Fruit fly (Drosophila melanogaster) whole organism, embryonic: ENCODE data around the gene Jon99Ciii.
A peak's percentile ranks its signal among the peaks of the same experiment; 100 is the strongest.

Experiments used
- C15 ChIP-seq: fragments of 200-800 bp; sonication (Bioruptor generic); IDR thresholded peaks from 3 replicates; pipeline ENCODE4 v1.3.6; 2022; ENCODE audit warnings: missing biosample characterization, missing genetic modification characterization
- CG10147 ChIP-seq: fragments of 200-800 bp; sonication (Bioruptor generic); optimal IDR thresholded peaks from 2 replicates; lab custom pipeline; 2019; ENCODE audit warnings: missing biosample characterization, mild to moderate bottlenecking, missing genetic modification characterization, moderate library complexity
- CG10462 ChIP-seq: fragments of 200-800 bp; sonication (Bioruptor generic); optimal IDR thresholded peaks from 2 replicates; lab custom pipeline; 2016; ENCODE audit warnings: missing biosample characterization, missing genetic modification characterization
- CG10959 ChIP-seq: fragments of 200-800 bp; sonication (Bioruptor generic); IDR thresholded peaks from 2 replicates; pipeline ENCODE4 v1.3.6; 2022; ENCODE audit warnings: missing biosample characterization, missing genetic modification characterization
- CG11560 ChIP-seq: fragments of 200-800 bp; sonication (Bioruptor generic); IDR thresholded peaks from 3 replicates; pipeline ENCODE4 v1.3.6; 2022; ENCODE audit warnings: missing biosample characterization, missing genetic modification characterization
- CG11696 ChIP-seq: fragments of 200-800 bp; sonication (Bioruptor generic); IDR thresholded peaks from 2 replicates; pipeline ENCODE4 v1.3.6; 2022; ENCODE audit warnings: missing biosample characterization, missing genetic modification characterization
- CG12219 ChIP-seq: fragments of 200-800 bp; sonication (Bioruptor generic); optimal IDR thresholded peaks from 3 replicates; lab custom pipeline; 2018; ENCODE audit warnings: missing biosample characterization, mild to moderate bottlenecking, missing genetic modification characterization
- CG12391 ChIP-seq: fragments of 200-800 bp; sonication (Bioruptor generic); optimal IDR thresholded peaks from 3 replicates; lab custom pipeline; 2018; ENCODE audit warnings: missing biosample characterization, mild to moderate bottlenecking, missing genetic modification characterization, moderate library complexity
- CG15479 ChIP-seq: fragments of 200-800 bp; sonication (Bioruptor generic); optimal IDR thresholded peaks from 3 replicates; lab custom pipeline; 2019; ENCODE audit warnings: missing biosample characterization, mild to moderate bottlenecking, missing genetic modification characterization, moderate library complexity
- CG17328 ChIP-seq: fragments of 200-800 bp; sonication (Bioruptor generic); IDR thresholded peaks from 2 replicates; pipeline ENCODE4 v1.3.6; 2022; ENCODE audit warnings: missing biosample characterization, missing genetic modification characterization
- CG17829 ChIP-seq: fragments of 200-800 bp; optimal IDR thresholded peaks from 2 replicates; lab custom pipeline; 2019; ENCODE audit warnings: missing biosample characterization, mild to moderate bottlenecking, missing genetic modification characterization, moderate library complexity
- CG1832 ChIP-seq: fragments of 200-800 bp; sonication (Bioruptor generic); optimal IDR thresholded peaks from 2 replicates; lab custom pipeline; 2017; ENCODE audit warnings: missing biosample characterization, mild to moderate bottlenecking, missing genetic modification characterization, inconsistent platforms
- CG30020 ChIP-seq: fragments of 200-800 bp; optimal IDR thresholded peaks from 2 replicates; lab custom pipeline; 2019; ENCODE audit warnings: missing biosample characterization, mild to moderate bottlenecking, missing genetic modification characterization, moderate library complexity
- CG30431 ChIP-seq: fragments of 200-800 bp; sonication (Bioruptor generic); optimal IDR thresholded peaks from 2 replicates; lab custom pipeline; 2017; ENCODE audit warnings: missing biosample characterization, missing genetic modification characterization
- CG31224 ChIP-seq: fragments of 200-800 bp; sonication (Bioruptor generic); IDR thresholded peaks from 2 replicates; pipeline ENCODE4 v1.3.6; 2022; ENCODE audit warnings: missing biosample characterization, missing genetic modification characterization
- CG31365 ChIP-seq: fragments of 200-800 bp; sonication (Bioruptor generic); optimal IDR thresholded peaks from 2 replicates; lab custom pipeline; 2018; ENCODE audit warnings: missing biosample characterization, mild to moderate bottlenecking, missing genetic modification characterization
- CG3407 ChIP-seq: fragments of 200-800 bp; sonication (Bioruptor generic); optimal IDR thresholded peaks from 2 replicates; lab custom pipeline; 2018; ENCODE audit warnings: missing biosample characterization, mild to moderate bottlenecking, missing genetic modification characterization
- CG3838 ChIP-seq: fragments of 200-800 bp; sonication (Bioruptor generic); optimal IDR thresholded peaks from 3 replicates; lab custom pipeline; 2016; ENCODE audit warnings: missing biosample characterization, missing genetic modification characterization
- CG3847 ChIP-seq: fragments of 200-800 bp; sonication (Bioruptor generic); IDR thresholded peaks from 2 replicates; pipeline ENCODE4 v1.3.6; 2022; ENCODE audit warnings: missing biosample characterization, missing genetic modification characterization
- CG5245 ChIP-seq: fragments of 200-800 bp; sonication (Bioruptor generic); optimal IDR thresholded peaks from 3 replicates; lab custom pipeline; 2016; ENCODE audit warnings: missing biosample characterization, missing genetic modification characterization
- CG7745 ChIP-seq: fragments of 200-800 bp; sonication (Bioruptor generic); optimal IDR thresholded peaks from 2 replicates; lab custom pipeline; 2018; ENCODE audit warnings: missing biosample characterization, mild to moderate bottlenecking, missing genetic modification characterization, moderate library complexity
- CG7839 ChIP-seq: fragments of 200-800 bp; sonication (Bioruptor generic); optimal IDR thresholded peaks from 3 replicates; lab custom pipeline; 2018; ENCODE audit warnings: missing biosample characterization, mild to moderate bottlenecking, missing genetic modification characterization, moderate library complexity
- CG8359 ChIP-seq: fragments of 200-800 bp; sonication (Bioruptor generic); optimal IDR thresholded peaks from 2 replicates; lab custom pipeline; 2017; ENCODE audit warnings: missing biosample characterization, mild to moderate bottlenecking, missing genetic modification characterization, borderline replicate concordance
- CG9876 ChIP-seq: fragments of 200-800 bp; sonication (Bioruptor generic); optimal IDR thresholded peaks from 2 replicates; lab custom pipeline; 2016; ENCODE audit warnings: missing biosample characterization, missing genetic modification characterization
- D19B ChIP-seq: fragments of 200-800 bp; sonication (Bioruptor generic); optimal IDR thresholded peaks from 2 replicates; lab custom pipeline; 2017; ENCODE audit warnings: missing biosample characterization, mild to moderate bottlenecking, missing genetic modification characterization
- Eip74EF ChIP-seq, 2 experiments: fragments of 200-800 bp in 1 of 2; fragments of >200 bp in 1 of 2; sonication (Bioruptor generic) in 1 of 2; optimal IDR thresholded peaks; 2 replicates each; lab custom pipeline; 2017 to 2019; ENCODE audit warnings: missing biosample characterization in 2 of 2, missing genetic modification characterization in 2 of 2, mild to moderate bottlenecking in 1 of 2, moderate library complexity in 1 of 2
- Nf-YB ChIP-seq: fragments of 200-800 bp; sonication (Bioruptor generic); optimal IDR thresholded peaks from 3 replicates; lab custom pipeline; 2019; ENCODE audit warnings: missing biosample characterization, mild to moderate bottlenecking, missing genetic modification characterization, moderate library complexity
- NfI ChIP-seq: fragments of 200-800 bp; sonication (Bioruptor generic); optimal IDR thresholded peaks from 3 replicates; lab custom pipeline; 2018; ENCODE audit warnings: missing biosample characterization, mild to moderate bottlenecking, missing genetic modification characterization, moderate library complexity
- TFAM ChIP-seq: fragments of 200-800 bp; sonication (Bioruptor generic); optimal IDR thresholded peaks from 2 replicates; lab custom pipeline; 2017; ENCODE audit warnings: missing biosample characterization, missing genetic modification characterization, inconsistent platforms
- btn ChIP-seq: fragments of 200-800 bp; sonication (Bioruptor generic); optimal IDR thresholded peaks from 2 replicates; lab custom pipeline; 2016; ENCODE audit warnings: missing biosample characterization, missing genetic modification characterization
- caup ChIP-seq: fragments of 200-800 bp; sonication (Bioruptor generic); optimal IDR thresholded peaks from 3 replicates; lab custom pipeline; 2017; ENCODE audit warnings: missing biosample characterization, mild to moderate bottlenecking, missing genetic modification characterization, moderate library complexity; ENCODE audit not compliant: severe bottlenecking
- corto ChIP-seq: fragments of 200-800 bp; sonication (Bioruptor generic); optimal IDR thresholded peaks from 2 replicates; lab custom pipeline; 2016; ENCODE audit warnings: missing biosample characterization, mild to moderate bottlenecking, missing genetic modification characterization, moderate library complexity
- dm ChIP-seq: fragments of 200-800 bp; sonication (Bioruptor generic); optimal IDR thresholded peaks from 3 replicates; lab custom pipeline; 2016; ENCODE audit warnings: missing biosample characterization, missing genetic modification characterization
- en ChIP-seq: fragments of 200-800 bp; sonication (Bioruptor generic); optimal IDR thresholded peaks from 2 replicates; lab custom pipeline; 2016; ENCODE audit warnings: missing biosample characterization, missing genetic modification characterization
- eve ChIP-seq, 2 experiments: fragments of >200 bp; optimal IDR thresholded peaks; 2 replicates each; lab custom pipeline; 2017; ENCODE audit warnings: missing biosample characterization in 2 of 2, missing genetic modification characterization in 2 of 2
- fd3F ChIP-seq: fragments of 200-800 bp; sonication (Bioruptor generic); optimal IDR thresholded peaks from 2 replicates; lab custom pipeline; 2018; ENCODE audit warnings: missing biosample characterization, mild to moderate bottlenecking, missing genetic modification characterization, moderate library complexity
- gfzf ChIP-seq: fragments of 200-800 bp; sonication (Bioruptor generic); optimal IDR thresholded peaks from 2 replicates; lab custom pipeline; 2016; ENCODE audit warnings: missing biosample characterization, mild to moderate bottlenecking, missing genetic modification characterization, moderate library complexity
- grn ChIP-seq: fragments of 200-800 bp; sonication (Bioruptor generic); optimal IDR thresholded peaks from 3 replicates; lab custom pipeline; 2017; ENCODE audit warnings: missing biosample characterization, missing genetic modification characterization
- gsb-n ChIP-seq: fragments of 200-800 bp; sonication (Bioruptor generic); optimal IDR thresholded peaks from 3 replicates; lab custom pipeline; 2018; ENCODE audit warnings: missing biosample characterization, mild to moderate bottlenecking, missing genetic modification characterization
- ham ChIP-seq: fragments of 200-800 bp; sonication (Bioruptor generic); IDR thresholded peaks from 2 replicates; pipeline ENCODE4 v1.3.6; 2022; ENCODE audit warnings: missing biosample characterization, missing genetic modification characterization
- knrl ChIP-seq: fragments of 200-800 bp; sonication (Bioruptor generic); IDR thresholded peaks from 3 replicates; pipeline ENCODE4 v1.3.6; 2022; ENCODE audit warnings: missing biosample characterization, missing genetic modification characterization; ENCODE audit not compliant: partially characterized antibody
- lola ChIP-seq, 3 experiments: fragments of >200 bp in 2 of 3; fragments of 200-800 bp in 1 of 3; sonication (Bioruptor generic) in 1 of 3; optimal IDR thresholded peaks; 2 replicates each; lab custom pipeline; 2017 to 2019; ENCODE audit warnings: missing biosample characterization in 3 of 3, missing genetic modification characterization in 3 of 3, mild to moderate bottlenecking in 1 of 3, moderate library complexity in 1 of 3
- lov ChIP-seq, 2 experiments: fragments of 200-800 bp in 1 of 2; fragments of >200 bp in 1 of 2; sonication (Bioruptor generic) in 1 of 2; IDR thresholded peaks in 1 of 2; optimal IDR thresholded peaks in 1 of 2; 2 replicates in 1 of 2; 3 replicates in 1 of 2; pipeline versions ENCODE4 v1.3.6 to Lab custom; 2017 to 2022; ENCODE audit warnings: missing biosample characterization in 1 of 2, missing genetic modification characterization in 1 of 2
- luna ChIP-seq: fragments of 200-800 bp; sonication (Bioruptor generic); optimal IDR thresholded peaks from 2 replicates; lab custom pipeline; 2016; ENCODE audit warnings: missing biosample characterization, missing genetic modification characterization
- salm ChIP-seq: fragments of 200-800 bp; sonication (Bioruptor generic); optimal IDR thresholded peaks from 2 replicates; lab custom pipeline; 2018; ENCODE audit warnings: missing biosample characterization, mild to moderate bottlenecking, missing genetic modification characterization
- scrt ChIP-seq: fragments of 200-800 bp; sonication (Bioruptor generic); optimal IDR thresholded peaks from 2 replicates; lab custom pipeline; 2018; ENCODE audit warnings: missing biosample characterization, mild to moderate bottlenecking, missing genetic modification characterization, moderate library complexity
- sens ChIP-seq: fragments of 200-800 bp; sonication (Bioruptor generic); peaks from one replicate; lab custom pipeline; 2016; ENCODE audit warnings: missing biosample characterization, missing genetic modification characterization
- sens-2 ChIP-seq: fragments of 200-800 bp; sonication (Bioruptor generic); IDR thresholded peaks from 2 replicates; pipeline ENCODE4 v1.3.6; 2022; ENCODE audit warnings: missing biosample characterization, missing genetic modification characterization
- slp2 ChIP-seq: fragments of 200-800 bp; sonication (Bioruptor generic); optimal IDR thresholded peaks from 2 replicates; lab custom pipeline; 2016; ENCODE audit warnings: missing biosample characterization, missing genetic modification characterization
- tx ChIP-seq: fragments of 200-800 bp; sonication (Bioruptor generic); optimal IDR thresholded peaks from 2 replicates; lab custom pipeline; 2016; ENCODE audit warnings: missing biosample characterization, missing genetic modification characterization

The Jon99Ciii gene

dm6 chr3R:29876733-29877193, 45.3 kb upstream of the Jon99Ciii start, which contains the start of gene CG31038 (continued):
- TF ChIP-seq Eip74EF (GFP tag; optimal IDR thresholded peaks at IDR 0.05; lab: Kevin White, UChicago) (peak in 1 of 2 experiments; percentile 4), CG7839 (no peak), CG31365 (no peak), CG1832 (GFP tag; lab: Kevin White, UChicago) (no peak), CG10462 (no peak), CG7745 (tag; lab: Kevin White, UChicago) (no peak), CG11696 (GFP tag; lab: Robert Waterston, UW) (no peak), corto (GFP tag; lab: Kevin White, UChicago) (peak; percentile 34), D19B (GFP tag; lab: Kevin White, UChicago) (no peak), CG10959 (GFP tag; lab: Robert Waterston, UW) (no peak), CG9876 (GFP tag; lab: Kevin White, UChicago) (no peak), CG31224 (GFP tag; lab: Robert Waterston, UW) (no peak), knrl (no peak), tx (GFP tag; lab: Kevin White, UChicago) (no peak), dm (GFP tag; lab: Kevin White, UChicago) (no peak), ham (GFP tag; lab: Robert Waterston, UW) (no peak), gsb-n (tag; lab: Kevin White, UChicago) (peak; percentile 36), CG17328 (peak; percentile 27; the same call in 1 of the 2 replicates), CG11560 (tag; lab: Robert Waterston, UW) (no peak), CG17829 (peak; percentile 20), CG3847 (GFP tag; lab: Robert Waterston, UW) (no peak), salm (tag; lab: Kevin White, UChicago) (no peak), CG3838 (GFP tag; lab: Kevin White, UChicago) (no peak), luna (no peak), CG30431 (GFP tag; lab: Kevin White, UChicago) (no peak), lov (optimal IDR thresholded peaks at IDR 0.05; lab: Kevin White, UChicago) (no peak), lov (GFP tag; IDR thresholded peaks at IDR 0.05; lab: Robert Waterston, UW) (0 out of 3 replicates have a peak, but pooled peaks have one; percentile 40), caup (GFP tag; lab: Kevin White, UChicago) (no peak), CG10147 (GFP tag; lab: Kevin White, UChicago) (no peak), CG30020 (tag; lab: Kevin White, UChicago) (no peak), Nf-YB (GFP tag; lab: Kevin White, UChicago) (no peak), eve (GFP tag; optimal IDR thresholded peaks at IDR 0.05; lab: Kevin White, UChicago) (no peak), CG12391 (tag; lab: Kevin White, UChicago) (no peak), gfzf (GFP tag; lab: Kevin White, UChicago) (no peak), scrt (GFP tag; lab: Kevin White, UChicago) (no peak), CG12219 (GFP tag; lab: Kevin White, UChicago) (peak; percentile 42), TFAM (no peak), CG8359 (GFP tag; lab: Kevin White, UChicago) (no peak), NfI (GFP tag; lab: Kevin White, UChicago) (no peak), slp2 (GFP tag; lab: Kevin White, UChicago) (no peak), sens (GFP tag; lab: Kevin White, UChicago) (peak; percentile 76), en (GFP tag; lab: Kevin White, UChicago) (no peak), lola (GFP tag; optimal IDR thresholded peaks at IDR 0.05; lab: Kevin White, UChicago) (no peak), C15 (no peak), CG3407 (GFP tag; lab: Kevin White, UChicago) (no peak), grn (GFP tag; lab: Kevin White, UChicago) (peak; percentile 60), btn (GFP tag; lab: Kevin White, UChicago) (no peak), CG15479 (GFP tag; lab: Kevin White, UChicago) (peak; percentile 85), CG5245 (GFP tag; lab: Kevin White, UChicago) (no peak), fd3F (no peak), sens-2 (GFP tag; lab: Robert Waterston, UW) (peak; percentile 41; the same call in 1 of the 2 replicates)
